Worm (Caenorhabditis elegans) whole organism, L1 larva: ENCODE results near the gene msp-78.

Experiments
- aly-2 ChIP-seq: fragments of 150-350 bp; optimal IDR thresholded peaks from 2 replicates; lab custom pipeline; 2014; ENCODE audit warnings: missing biosample characterization, missing genetic modification characterization
- sox-4 ChIP-seq: sonication (generic microtip); optimal IDR thresholded peaks from 2 replicates; lab custom pipeline; 2016; ENCODE audit warnings: missing genetic modification characterization, missing compliant biosample characterization

ce11 chrIV:9738194-9738593, 31.7 kb upstream of the msp-78 start, which contains the start of gene C28D4.10:
- TF ChIP-seq aly-2 (tag; lab: Kevin White, UChicago): no peak
- TF ChIP-seq sox-4: no peak
